Worm (Caenorhabditis elegans) whole organism, L4 larva: Measurements from ENCODE around the gene srw-7.

Source experiments
- D1046.2 ChIP-seq: fragments of 200-800 bp; sonication (Bioruptor generic); IDR thresholded peaks from 2 replicates; pipeline ENCODE4 v1.3.6; 2022; ENCODE audit warnings: missing genetic modification characterization, missing compliant biosample characterization
- F44E2.7 ChIP-seq: fragments of 200-800 bp; sonication (Bioruptor generic); IDR thresholded peaks from 2 replicates; pipeline ENCODE4 v2.1.2; 2022; ENCODE audit warnings: missing genetic modification characterization, missing compliant biosample characterization
- F49E8.2 ChIP-seq: sonication (generic microtip); optimal IDR thresholded peaks from 2 replicates; lab custom pipeline; 2016; ENCODE audit warnings: missing compliant biosample characterization, mild to moderate bottlenecking, missing genetic modification characterization, borderline replicate concordance
- T26A8.4 ChIP-seq: fragments of 200-800 bp; sonication (Bioruptor generic); IDR thresholded peaks from 2 replicates; pipeline ENCODE4 v1.3.6; 2022; ENCODE audit warnings: missing genetic modification characterization, missing compliant biosample characterization
- Y48G9A.11 ChIP-seq: fragments of 200-800 bp; sonication (Bioruptor generic); IDR thresholded peaks from 2 replicates; pipeline ENCODE4 v1.3.6; 2022; ENCODE audit warnings: missing genetic modification reagents, missing genetic modification characterization, missing compliant biosample characterization
- Y5F2A.4 ChIP-seq: fragments of 200-800 bp; sonication (Bioruptor generic); optimal IDR thresholded peaks from 2 replicates; lab custom pipeline; 2018; ENCODE audit warnings: mild to moderate bottlenecking, missing genetic modification characterization, missing compliant biosample characterization
- Y75B8A.6 ChIP-seq: fragments of 200-800 bp; sonication (Bioruptor generic); IDR thresholded peaks from 2 replicates; pipeline ENCODE4 v1.3.6; 2022; ENCODE audit warnings: missing genetic modification reagents, missing genetic modification characterization, missing compliant biosample characterization
- ZK337.2 ChIP-seq: fragments of 200-800 bp; sonication (Bioruptor generic); IDR thresholded peaks from 2 replicates; pipeline ENCODE4 v1.3.6; 2022; ENCODE audit warnings: missing genetic modification reagents, missing genetic modification characterization, missing compliant biosample characterization
- ZK546.5 ChIP-seq, 2 experiments: sonication (generic microtip); optimal IDR thresholded peaks; 2 replicates each; lab custom pipeline; 2017; ENCODE audit warnings: missing biosample characterization in 2 of 2, missing genetic modification characterization in 2 of 2
- aha-1 ChIP-seq: fragments of 150-350 bp; peaks from one replicate; lab custom pipeline; 2014; ENCODE audit warnings: missing biosample characterization, missing genetic modification characterization
- attf-4 ChIP-seq: sonication (generic microtip); optimal IDR thresholded peaks from 3 replicates; lab custom pipeline; 2017; ENCODE audit warnings: missing biosample characterization, missing genetic modification characterization
- ceh-32 ChIP-seq: sonication (generic microtip); optimal IDR thresholded peaks from 2 replicates; lab custom pipeline; 2016; ENCODE audit warnings: mild to moderate bottlenecking, missing genetic modification characterization, missing compliant biosample characterization; ENCODE audit not compliant: poor library complexity
- ceh-62 ChIP-seq: sonication (generic microtip); optimal IDR thresholded peaks from 2 replicates; lab custom pipeline; 2017; ENCODE audit warnings: missing biosample characterization, missing genetic modification characterization
- ceh-82 ChIP-seq: sonication (generic microtip); optimal IDR thresholded peaks from 2 replicates; lab custom pipeline; 2017; ENCODE audit warnings: missing biosample characterization, missing genetic modification characterization
- ctbp-1 ChIP-seq: fragments of 200-800 bp; sonication (Bioruptor generic); IDR thresholded peaks from 2 replicates; pipeline ENCODE4 v1.3.6; 2022; ENCODE audit warnings: missing genetic modification reagents, missing genetic modification characterization, missing compliant biosample characterization
- daf-16 ChIP-seq, 3 experiments: sonication (generic microtip); optimal IDR thresholded peaks; 2 replicates each; lab custom pipeline; 2016 to 2017; ENCODE audit warnings: missing genetic modification characterization in 3 of 3, missing genetic modification reagents in 3 of 3, mild to moderate bottlenecking in 2 of 3, missing compliant biosample characterization in 2 of 3, missing biosample characterization in 1 of 3, moderate library complexity in 1 of 3
- daf-8 ChIP-seq: fragments of 200-800 bp; sonication (Bioruptor generic); IDR thresholded peaks from 2 replicates; pipeline ENCODE4 v1.3.6; 2022; ENCODE audit warnings: missing genetic modification characterization, missing compliant biosample characterization
- dmd-6 ChIP-seq: fragments of 200-800 bp; sonication (Bioruptor generic); IDR thresholded peaks from 2 replicates; pipeline ENCODE4 v1.3.6; 2022; ENCODE audit warnings: missing genetic modification reagents, missing genetic modification characterization, missing compliant biosample characterization
- dpl-1 ChIP-seq: fragments of 150-350 bp; optimal IDR thresholded peaks from 2 replicates; lab custom pipeline; 2014; ENCODE audit warnings: missing biosample characterization, missing genetic modification reagents, missing genetic modification characterization
- egl-27 ChIP-seq: sonication (generic microtip); optimal IDR thresholded peaks from 3 replicates; lab custom pipeline; 2017; ENCODE audit warnings: missing biosample characterization, missing genetic modification reagents, missing genetic modification characterization
- fos-1 ChIP-seq: fragments of 150-350 bp; optimal IDR thresholded peaks from 2 replicates; lab custom pipeline; 2014; ENCODE audit warnings: missing biosample characterization, missing genetic modification characterization
- hif-1 ChIP-seq, 2 experiments: sonication (generic microtip); optimal IDR thresholded peaks; 2 replicates each; lab custom pipeline; 2016 to 2017; ENCODE audit warnings: missing compliant biosample characterization in 2 of 2, missing genetic modification characterization in 2 of 2, missing genetic modification reagents in 2 of 2, missing genotype in 2 of 2, mild to moderate bottlenecking in 1 of 2
- hmg-1.1 ChIP-seq: fragments of 200-800 bp; sonication (Bioruptor generic); IDR thresholded peaks from 2 replicates; pipeline ENCODE4 v1.3.6; 2022; ENCODE audit warnings: missing genetic modification reagents, missing genetic modification characterization, missing compliant biosample characterization
- lin-1 ChIP-seq: fragments of 200-800 bp; sonication (Bioruptor generic); IDR thresholded peaks from 2 replicates; pipeline ENCODE4 v1.3.6; 2022; ENCODE audit warnings: missing genetic modification reagents, missing genetic modification characterization, missing compliant biosample characterization
- lin-38 ChIP-seq: fragments of 200-800 bp; sonication (Bioruptor generic); IDR thresholded peaks from 2 replicates; pipeline ENCODE4 v1.3.6; 2022; ENCODE audit warnings: missing genetic modification reagents, missing genetic modification characterization, missing compliant biosample characterization
- lir-3 ChIP-seq: sonication (generic microtip); optimal IDR thresholded peaks from 2 replicates; lab custom pipeline; 2016; ENCODE audit warnings: mild to moderate bottlenecking, missing genetic modification characterization, missing compliant biosample characterization
- madf-9 ChIP-seq: fragments of 200-800 bp; sonication (Bioruptor generic); conservative IDR thresholded peaks from 2 replicates; pipeline ENCODE4 v1.3.6; 2022; ENCODE audit warnings: missing genetic modification reagents, missing genetic modification characterization, missing compliant biosample characterization
- mdt-29 ChIP-seq: fragments of 200-800 bp; sonication (Bioruptor generic); IDR thresholded peaks from 2 replicates; pipeline ENCODE4 v1.3.6; 2022; ENCODE audit warnings: missing genetic modification reagents, missing genetic modification characterization, missing compliant biosample characterization
- mep-1 ChIP-seq: fragments of 150-350 bp; sonication (generic microtip); optimal IDR thresholded peaks from 3 replicates; lab custom pipeline; 2014; ENCODE audit warnings: missing biosample characterization, missing genetic modification characterization
- mxl-2 ChIP-seq: fragments of 200-800 bp; sonication (Bioruptor generic); conservative IDR thresholded peaks from 2 replicates; pipeline ENCODE4 v1.3.6; 2022; ENCODE audit warnings: missing genetic modification reagents, missing genetic modification characterization, missing compliant biosample characterization
- nhr-28 ChIP-seq: fragments of 150-350 bp; optimal IDR thresholded peaks from 2 replicates; lab custom pipeline; 2014; ENCODE audit warnings: missing biosample characterization, missing genetic modification characterization
- nhr-76 ChIP-seq: fragments of 150-350 bp; optimal IDR thresholded peaks from 2 replicates; lab custom pipeline; 2014; ENCODE audit warnings: missing biosample characterization, missing genetic modification characterization
- nhr-77 ChIP-seq: fragments of 150-350 bp; optimal IDR thresholded peaks from 2 replicates; lab custom pipeline; 2014; ENCODE audit warnings: missing biosample characterization, missing genetic modification characterization
- pha-4 ChIP-seq, 2 experiments: fragments of 150-350 bp in 1 of 2; fragments of 200-800 bp in 1 of 2; sonication (Bioruptor generic) in 1 of 2; IDR thresholded peaks in 1 of 2; optimal IDR thresholded peaks in 1 of 2; 2 replicates each; pipeline versions ENCODE4 v1.3.6 to Lab custom; 2014 to 2022; ENCODE audit warnings: missing genetic modification characterization in 2 of 2, missing genetic modification reagents in 2 of 2, missing biosample characterization in 1 of 2, missing compliant biosample characterization in 1 of 2
- php-3 ChIP-seq: fragments of 200-800 bp; sonication (Bioruptor generic); IDR thresholded peaks from 2 replicates; pipeline ENCODE4 v1.3.6; 2022; ENCODE audit warnings: missing genetic modification reagents, missing genetic modification characterization, missing compliant biosample characterization
- rbr-2 ChIP-seq: sonication (generic microtip); optimal IDR thresholded peaks from 2 replicates; lab custom pipeline; 2016; ENCODE audit warnings: missing genotype, missing genetic modification characterization, missing compliant biosample characterization
- sdz-12 ChIP-seq: fragments of 200-800 bp; sonication (Bioruptor generic); optimal IDR thresholded peaks from 2 replicates; lab custom pipeline; 2018; ENCODE audit warnings: mild to moderate bottlenecking, missing genetic modification characterization, missing compliant biosample characterization
- set-16 ChIP-seq: fragments of 200-800 bp; sonication (Bioruptor generic); IDR thresholded peaks from 2 replicates; pipeline ENCODE4 v1.3.6; 2022; ENCODE audit warnings: missing genetic modification reagents, missing genetic modification characterization, missing compliant biosample characterization
- snpc-4 ChIP-seq: fragments of 150-350 bp; optimal IDR thresholded peaks from 2 replicates; lab custom pipeline; 2014; ENCODE audit warnings: missing biosample characterization, missing genetic modification characterization
- spr-1 ChIP-seq: sonication (generic microtip); optimal IDR thresholded peaks from 2 replicates; lab custom pipeline; 2016; ENCODE audit warnings: mild to moderate bottlenecking, missing genetic modification characterization, missing compliant biosample characterization
- unc-39 ChIP-seq: sonication (generic microtip); optimal IDR thresholded peaks from 2 replicates; lab custom pipeline; 2017; ENCODE audit warnings: missing biosample characterization, missing genetic modification characterization
- unc-62 ChIP-seq, 3 experiments: fragments of 150-350 bp in 1 of 3; sonication (generic microtip); optimal IDR thresholded peaks in 2 of 3; peaks in 1 of 3; 1 replicate in 1 of 3; 2 replicates in 2 of 3; lab custom pipeline; 2014 to 2017; ENCODE audit warnings: missing biosample characterization in 3 of 3, missing genetic modification characterization in 3 of 3, missing genetic modification reagents in 3 of 3, missing genotype in 1 of 3
- ztf-7 ChIP-seq: fragments of 150-350 bp; optimal IDR thresholded peaks from 2 replicates; lab custom pipeline; 2014; ENCODE audit warnings: missing biosample characterization, missing genetic modification characterization

The srw-7 gene

DNA sequence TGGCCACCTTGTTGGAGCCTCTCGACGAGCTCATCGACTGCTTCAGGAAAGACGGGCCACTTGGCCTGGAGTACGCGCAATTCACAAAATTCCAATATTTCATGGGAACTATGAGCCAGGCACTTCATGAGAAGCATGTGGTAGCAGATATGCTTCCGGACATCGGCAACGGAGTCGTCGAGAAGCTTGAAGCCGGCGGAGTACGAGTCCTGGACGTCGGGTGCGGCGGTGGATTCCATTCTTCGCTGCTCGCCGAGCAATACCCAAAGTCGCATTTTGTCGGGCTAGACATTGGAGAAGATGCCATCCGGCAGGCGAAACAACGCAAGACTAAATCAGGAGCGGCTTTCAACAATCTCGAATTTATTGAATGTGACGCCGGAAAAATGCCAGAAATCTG, 32.4 kb upstream of the srw-7 start:
- no peak for TF ChIP-seq hif-1 (tag; optimal IDR thresholded peaks at IDR 0.05; lab: Kevin White, UChicago)
- peak; percentile 63; the same call in 1 of the 2 replicates for TF ChIP-seq set-16 (GFP tag; lab: Robert Waterston, UW)
- no peak for TF ChIP-seq unc-62 (GFP tag; optimal IDR thresholded peaks at IDR 0.05 in 1 of 2; lab: Kevin White, UChicago)
- TF ChIP-seq unc-62 (tag; optimal IDR thresholded peaks at IDR 0.05; lab: Kevin White, UChicago), result no peak
- TF ChIP-seq, all 104 proteins: peak for 1

DNA sequence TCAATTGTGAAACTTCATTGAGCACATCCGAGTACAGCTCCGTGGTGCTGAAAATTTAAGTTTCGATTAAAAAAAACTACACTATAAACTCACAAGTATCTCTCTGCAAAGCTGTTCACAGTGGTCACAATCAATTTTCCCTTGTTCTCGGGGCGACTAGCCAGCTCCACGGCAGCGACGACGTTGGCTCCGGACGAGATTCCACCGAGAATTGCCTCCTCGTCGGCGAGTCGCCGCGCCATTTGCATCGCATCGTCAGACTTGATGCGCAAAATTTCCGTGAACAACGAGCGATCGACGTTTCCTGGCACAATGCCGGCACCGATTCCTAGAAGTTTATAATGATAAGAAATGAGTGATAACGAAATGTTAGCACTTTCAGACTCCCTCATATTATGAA, 31.4 kb upstream of the srw-7 start:
- no peak for TF ChIP-seq lir-3
- no peak for TF ChIP-seq daf-8 (GFP tag; lab: Robert Waterston, UW)
- TF ChIP-seq Y75B8A.6, result no peak
- TF ChIP-seq egl-27 (tag; lab: Kevin White, UChicago), result no peak
- peak; percentile 34 for TF ChIP-seq aha-1
- TF ChIP-seq php-3 (GFP tag; lab: Robert Waterston, UW), result 0 out of 2 replicates have a peak, but pooled peaks have one; percentile 32
- TF ChIP-seq daf-16 (GFP tag; optimal IDR thresholded peaks at IDR 0.05; lab: Kevin White, UChicago), result no peak
- peak; percentile 20 for TF ChIP-seq daf-16 (tag; optimal IDR thresholded peaks at IDR 0.05; lab: Kevin White, UChicago)
- no peak for TF ChIP-seq snpc-4 (tag; lab: Kevin White, UChicago)
- no peak for TF ChIP-seq hmg-1.1
- TF ChIP-seq unc-39 (tag; lab: Kevin White, UChicago), result no peak
- TF ChIP-seq ceh-32 (tag; lab: Kevin White, UChicago), result no peak
- peak; percentile 70 for TF ChIP-seq set-16 (GFP tag; lab: Robert Waterston, UW)
- 0 out of 2 replicates have a peak, but pooled peaks have one; percentile 5 for TF ChIP-seq Y48G9A.11
- TF ChIP-seq nhr-77 (tag; lab: Kevin White, UChicago), result no peak
- TF ChIP-seq T26A8.4 (GFP tag; lab: Robert Waterston, UW), result no peak
- TF ChIP-seq lin-38 (GFP tag; lab: Robert Waterston, UW), result no peak
- peak; percentile 18; the same call in 1 of the 2 replicates for TF ChIP-seq dmd-6 (GFP tag; lab: Robert Waterston, UW)
- TF ChIP-seq hif-1 (tag; optimal IDR thresholded peaks at IDR 0.05; lab: Kevin White, UChicago), result peak in 1 of 2 experiments; percentile 17

DNA sequence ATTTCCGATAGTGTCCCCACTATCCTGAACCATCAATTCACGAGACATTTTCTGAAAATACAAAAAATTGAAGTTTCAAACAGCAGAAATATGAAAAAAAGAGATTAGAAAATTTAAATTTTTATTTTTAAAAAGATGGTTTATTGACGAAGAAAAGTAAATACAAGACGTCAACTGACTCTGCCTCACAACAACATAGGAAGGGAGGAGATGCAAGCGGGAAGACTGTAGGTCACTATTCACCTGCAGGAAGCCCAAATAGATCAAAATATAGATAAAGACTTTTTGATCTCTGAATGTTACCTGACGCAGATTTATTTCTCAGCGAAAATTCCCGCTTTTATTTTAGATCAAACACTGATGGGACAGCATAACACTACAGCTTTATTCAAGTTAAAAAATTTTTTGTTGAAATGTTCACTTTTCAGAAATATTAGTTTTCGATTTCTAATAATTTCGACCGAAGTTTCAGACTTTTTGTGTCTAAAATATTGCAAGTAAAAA, 29.9 kb upstream of the srw-7 start, which contains the start of gene cysl-3:
TSS of gene cysl-3 (minus strand) at position 51 of the 504 bp plus-strand sequence.
- no peak for TF ChIP-seq nhr-28 (tag; lab: Kevin White, UChicago)
- TF ChIP-seq daf-16 (GFP tag; optimal IDR thresholded peaks at IDR 0.05; lab: Kevin White, UChicago), result no peak
- peak; percentile 29 for TF ChIP-seq daf-16 (tag; optimal IDR thresholded peaks at IDR 0.05; lab: Kevin White, UChicago)
- TF ChIP-seq, all 104 proteins: peak for 1

DNA sequence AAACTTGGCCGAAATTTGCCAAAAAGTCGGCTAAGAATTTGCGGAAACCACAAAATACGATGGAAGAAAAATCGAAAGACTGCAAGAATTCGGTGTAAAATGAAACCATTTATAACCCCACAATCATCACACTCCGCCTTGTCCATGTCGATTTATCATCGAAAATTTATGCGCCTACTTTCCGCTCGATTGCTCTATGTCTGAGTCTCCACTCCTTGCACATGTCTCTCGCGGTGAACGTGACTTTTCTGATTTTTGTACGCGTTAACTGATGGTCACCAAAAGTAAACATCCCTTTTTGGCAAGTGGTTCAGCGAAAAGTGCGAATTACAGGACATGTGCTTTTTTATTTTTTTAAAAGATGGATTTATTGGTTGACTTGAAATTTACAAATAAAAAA, 29.1 kb upstream of the srw-7 start:
- TF ChIP-seq mxl-2, result no peak
- TF ChIP-seq hmg-1.1, result no peak
- no peak for TF ChIP-seq ceh-62 (tag; lab: Kevin White, UChicago)
- no peak for TF ChIP-seq nhr-76 (tag; lab: Kevin White, UChicago)
- no peak for TF ChIP-seq dpl-1 (GFP tag; lab: Kevin White, UChicago)
- TF ChIP-seq F44E2.7 (GFP tag; lab: Robert Waterston, UW), result no peak
- no peak for TF ChIP-seq ZK546.5 (tag; optimal IDR thresholded peaks at IDR 0.05; lab: Kevin White, UChicago)
- TF ChIP-seq F49E8.2, result no peak
- TF ChIP-seq lin-1 (GFP tag; lab: Robert Waterston, UW), result 0 out of 2 replicates have a peak, but pooled peaks have one; percentile 38
- no peak for TF ChIP-seq fos-1 (tag; lab: Kevin White, UChicago)
- TF ChIP-seq Y5F2A.4 (GFP tag; lab: Kevin White, UChicago), result no peak
- no peak for TF ChIP-seq mdt-29
- no peak for TF ChIP-seq D1046.2 (GFP tag; lab: Robert Waterston, UW)
- TF ChIP-seq rbr-2, result no peak
- TF ChIP-seq madf-9 (GFP tag; lab: Robert Waterston, UW), result no peak
- TF ChIP-seq unc-62 (GFP tag; optimal IDR thresholded peaks at IDR 0.05 in 1 of 2; lab: Kevin White, UChicago), result peak in 1 of 2 experiments; percentile 74
- TF ChIP-seq unc-62 (tag; optimal IDR thresholded peaks at IDR 0.05; lab: Kevin White, UChicago), result no peak
- TF ChIP-seq pha-4 (GFP tag; IDR thresholded peaks at IDR 0.05; lab: Robert Waterston, UW), result no peak
- TF ChIP-seq pha-4 (tag; optimal IDR thresholded peaks at IDR 0.05; lab: Kevin White, UChicago), result peak; percentile 18
- no peak for TF ChIP-seq attf-4 (tag; lab: Kevin White, UChicago)
- TF ChIP-seq mep-1 (tag; lab: Kevin White, UChicago), result peak; percentile 6
- no peak for TF ChIP-seq spr-1 (tag; lab: Kevin White, UChicago)
- TF ChIP-seq ctbp-1 (GFP tag; lab: Robert Waterston, UW), result no peak
- TF ChIP-seq ztf-7 (tag; lab: Kevin White, UChicago), result no peak
- TF ChIP-seq daf-8 (GFP tag; lab: Robert Waterston, UW), result no peak
- no peak for TF ChIP-seq sdz-12 (GFP tag; lab: Kevin White, UChicago)
- no peak for TF ChIP-seq ceh-82 (tag; lab: Kevin White, UChicago)
- no peak for TF ChIP-seq ZK337.2 (GFP tag; lab: Robert Waterston, UW)
